Worm (Caenorhabditis elegans) whole organism, late embryonic: ENCODE results near the gene aipl-1.

ENCODE experiments used
- F13H6.1 ChIP-seq: sonication (generic microtip); optimal IDR thresholded peaks from 2 replicates; lab custom pipeline; 2016; ENCODE audit warnings: missing genetic modification characterization, missing compliant biosample characterization
- K02D7.2 ChIP-seq: sonication (generic microtip); optimal IDR thresholded peaks from 2 replicates; lab custom pipeline; 2017; ENCODE audit warnings: mild to moderate bottlenecking, missing genetic modification characterization, missing compliant biosample characterization
- T23F11.4 ChIP-seq: fragments of 200-800 bp; sonication (Bioruptor generic); optimal IDR thresholded peaks from 2 replicates; lab custom pipeline; 2018; ENCODE audit warnings: mild to moderate bottlenecking, missing genetic modification characterization, missing compliant biosample characterization
- Y22D7AL.16 ChIP-seq: sonication (generic microtip); optimal IDR thresholded peaks from 2 replicates; lab custom pipeline; 2016; ENCODE audit warnings: missing genetic modification characterization, missing compliant biosample characterization
- ahr-1 ChIP-seq: sonication (generic microtip); optimal IDR thresholded peaks from 2 replicates; lab custom pipeline; 2016; ENCODE audit warnings: missing genetic modification characterization, missing compliant biosample characterization
- ama-1 ChIP-seq: fragments of 150-350 bp; optimal IDR thresholded peaks from 2 replicates; lab custom pipeline; 2014
- ceh-14 ChIP-seq: sonication (generic microtip); optimal IDR thresholded peaks from 2 replicates; lab custom pipeline; 2016; ENCODE audit warnings: missing genotype, missing genetic modification characterization, missing compliant biosample characterization
- ceh-18 ChIP-seq: sonication (generic microtip); optimal IDR thresholded peaks from 2 replicates; lab custom pipeline; 2016; ENCODE audit warnings: missing genetic modification characterization, missing compliant biosample characterization
- ceh-22 ChIP-seq: sonication (generic microtip); optimal IDR thresholded peaks from 2 replicates; lab custom pipeline; 2017; ENCODE audit warnings: missing biosample characterization, missing genetic modification characterization
- ceh-31 ChIP-seq: sonication (generic microtip); optimal IDR thresholded peaks from 2 replicates; lab custom pipeline; 2016; ENCODE audit warnings: missing genetic modification characterization, missing compliant biosample characterization
- ceh-6 ChIP-seq: fragments of 200-800 bp; sonication (Bioruptor generic); optimal IDR thresholded peaks from 2 replicates; lab custom pipeline; 2018; ENCODE audit warnings: mild to moderate bottlenecking, missing genetic modification characterization, missing compliant biosample characterization
- ceh-9 ChIP-seq: sonication (generic microtip); optimal IDR thresholded peaks from 2 replicates; lab custom pipeline; 2016; ENCODE audit warnings: mild to moderate bottlenecking, missing genetic modification characterization, inconsistent platforms, missing compliant biosample characterization
- dmd-4 ChIP-seq: sonication (generic microtip); optimal IDR thresholded peaks from 2 replicates; lab custom pipeline; 2016; ENCODE audit warnings: borderline replicate concordance, missing genetic modification characterization, missing compliant biosample characterization
- elt-4 ChIP-seq: sonication (generic microtip); optimal IDR thresholded peaks from 2 replicates; lab custom pipeline; 2016; ENCODE audit warnings: missing genetic modification characterization, missing compliant biosample characterization
- eyg-1 ChIP-seq: sonication (generic microtip); optimal IDR thresholded peaks from 2 replicates; lab custom pipeline; 2016; ENCODE audit warnings: missing genotype, missing genetic modification characterization, missing compliant biosample characterization
- fkh-10 ChIP-seq: fragments of 150-350 bp; optimal IDR thresholded peaks from 2 replicates; lab custom pipeline; 2014; ENCODE audit warnings: missing biosample characterization, missing genetic modification reagents, missing genetic modification characterization
- fkh-6 ChIP-seq: sonication (generic microtip); optimal IDR thresholded peaks from 2 replicates; lab custom pipeline; 2016; ENCODE audit warnings: missing genetic modification characterization, missing compliant biosample characterization
- gmeb-2 ChIP-seq: sonication (generic microtip); optimal IDR thresholded peaks from 2 replicates; lab custom pipeline; 2016; ENCODE audit warnings: missing genetic modification characterization, inconsistent platforms, missing compliant biosample characterization
- hlh-13 ChIP-seq: fragments of 200-800 bp; sonication (Bioruptor generic); optimal IDR thresholded peaks from 2 replicates; lab custom pipeline; 2018; ENCODE audit warnings: mild to moderate bottlenecking, missing genetic modification characterization, missing compliant biosample characterization
- hlh-15 ChIP-seq: sonication (generic microtip); optimal IDR thresholded peaks from 2 replicates; lab custom pipeline; 2016; ENCODE audit warnings: missing genetic modification characterization, missing compliant biosample characterization
- hlh-30 ChIP-seq: sonication (generic microtip); optimal IDR thresholded peaks from 2 replicates; lab custom pipeline; 2017; ENCODE audit warnings: antibody characterized with exemption, missing genetic modification characterization, missing compliant biosample characterization; ENCODE audit not compliant: insufficient read depth
- hlh-8 ChIP-seq: sonication (generic microtip); optimal IDR thresholded peaks from 2 replicates; lab custom pipeline; 2016; ENCODE audit warnings: missing genotype, missing genetic modification characterization, missing compliant biosample characterization
- lim-6 ChIP-seq: sonication (generic microtip); optimal IDR thresholded peaks from 2 replicates; lab custom pipeline; 2016; ENCODE audit warnings: missing genetic modification characterization, missing compliant biosample characterization
- madf-2 ChIP-seq: sonication (generic microtip); optimal IDR thresholded peaks from 2 replicates; lab custom pipeline; 2017; ENCODE audit warnings: missing genetic modification characterization, missing compliant biosample characterization
- nhr-11 ChIP-seq: fragments of 150-350 bp; optimal IDR thresholded peaks from 2 replicates; lab custom pipeline; 2014; ENCODE audit warnings: missing biosample characterization, missing genetic modification characterization
- nhr-232 ChIP-seq: sonication (generic microtip); optimal IDR thresholded peaks from 2 replicates; lab custom pipeline; 2016; ENCODE audit warnings: missing genetic modification characterization, missing compliant biosample characterization
- pag-3 ChIP-seq: sonication (generic microtip); optimal IDR thresholded peaks from 2 replicates; lab custom pipeline; 2016; ENCODE audit warnings: missing compliant biosample characterization, missing genetic modification characterization, borderline replicate concordance
- pat-9 ChIP-seq: fragments of 200-800 bp; sonication (Bioruptor generic); optimal IDR thresholded peaks from 2 replicates; lab custom pipeline; 2018; ENCODE audit warnings: mild to moderate bottlenecking, missing genetic modification characterization, moderate library complexity, missing compliant biosample characterization
- pha-2 ChIP-seq: sonication (generic microtip); optimal IDR thresholded peaks from 2 replicates; lab custom pipeline; 2017; ENCODE audit warnings: mild to moderate bottlenecking, missing genetic modification characterization, missing compliant biosample characterization
- pha-4 ChIP-seq: fragments of 150-350 bp; optimal IDR thresholded peaks from 2 replicates; lab custom pipeline; 2018; ENCODE audit warnings: missing biosample characterization, missing genetic modification reagents, missing genetic modification characterization
- rnt-1 ChIP-seq: sonication (generic microtip); optimal IDR thresholded peaks from 2 replicates; lab custom pipeline; 2016; ENCODE audit warnings: missing genetic modification characterization, missing compliant biosample characterization
- tbx-7 ChIP-seq: sonication (generic microtip); optimal IDR thresholded peaks from 2 replicates; lab custom pipeline; 2016; ENCODE audit warnings: missing genotype, missing genetic modification characterization, missing compliant biosample characterization
- ttx-3 ChIP-seq: sonication (generic microtip); optimal IDR thresholded peaks from 2 replicates; lab custom pipeline; 2016; ENCODE audit warnings: missing genetic modification reagents, missing genetic modification characterization, missing compliant biosample characterization
- unc-3 ChIP-seq, 2 experiments: fragments of 200-800 bp in 1 of 2; sonication (Bioruptor generic) in 1 of 2; sonication (generic microtip) in 1 of 2; conservative IDR thresholded peaks in 1 of 2; optimal IDR thresholded peaks in 1 of 2; 2 replicates each; pipeline versions ENCODE4 v1.3.6 to Lab custom; 2016 to 2022; ENCODE audit warnings: missing compliant biosample characterization in 2 of 2, missing genetic modification characterization in 2 of 2, missing genetic modification reagents in 1 of 2
- unc-55 ChIP-seq: sonication (generic microtip); optimal IDR thresholded peaks from 2 replicates; lab custom pipeline; 2017; ENCODE audit warnings: missing biosample characterization, missing genetic modification reagents, missing genetic modification characterization
- unc-86 ChIP-seq: sonication (generic microtip); optimal IDR thresholded peaks from 2 replicates; lab custom pipeline; 2016; ENCODE audit warnings: missing genetic modification characterization, missing compliant biosample characterization
- zip-5 ChIP-seq: sonication (generic microtip); optimal IDR thresholded peaks from 2 replicates; lab custom pipeline; 2016; ENCODE audit warnings: missing genetic modification characterization, missing compliant biosample characterization
- ztf-16 ChIP-seq: sonication (generic microtip); optimal IDR thresholded peaks from 2 replicates; lab custom pipeline; 2017; ENCODE audit warnings: missing genetic modification characterization, missing compliant biosample characterization

Gene aipl-1

ce11 chrV:15179757-15180156, 43.2 kb upstream of the aipl-1 start, which contains the start of gene T09F5.10:
T09F5.10 (plus strand) TSS chrV:15180057.
- TF ChIP-seq nhr-232 (tag; lab: Kevin White, UChicago) (no peak), Y22D7AL.16 (no peak), rnt-1 (no peak), K02D7.2 (tag; lab: Kevin White, UChicago) (no peak), pha-4 (no peak), pag-3 (tag; lab: Kevin White, UChicago) (no peak), ttx-3 (tag; lab: Kevin White, UChicago) (no peak), T23F11.4 (GFP tag; lab: Kevin White, UChicago) (no peak)

- TF ChIP-seq pag-3 (tag; lab: Kevin White, UChicago), result no peak
- no peak for TF ChIP-seq unc-3 (GFP tag; conservative IDR thresholded peaks at IDR 0.05; lab: Robert Waterston, UW)
- TF ChIP-seq unc-3 (tag; optimal IDR thresholded peaks at IDR 0.05; lab: Kevin White, UChicago), result no peak
These were observed 38.9 kb upstream of the aipl-1 start, which contains the start of gene clec-47 for ce11 chrV:15175459-15175858. clec-47 (plus strand) TSS chrV:15175759.

ce11 chrV:15162697-15163096, 26.1 kb upstream of the aipl-1 start, which contains the start of gene srz-11:
srz-11 (plus strand) TSS chrV:15163082.
- TF ChIP-seq ahr-1 (no peak), nhr-11 (no peak)

ce11 chrV:15158691-15159090, 22.1 kb upstream of the aipl-1 start, which contains the start of gene str-45:
str-45 (plus strand) TSS chrV:15158991.
- no peak for TF ChIP-seq hlh-8 (tag; lab: Kevin White, UChicago)
- no peak for TF ChIP-seq hlh-13
- TF ChIP-seq ceh-14 (tag; lab: Kevin White, UChicago), result no peak
- no peak for TF ChIP-seq unc-55
- TF ChIP-seq F13H6.1 (tag; lab: Kevin White, UChicago), result no peak
- TF ChIP-seq pat-9 (tag; lab: Kevin White, UChicago), result no peak
- TF ChIP-seq madf-2, result no peak
- TF ChIP-seq ceh-22 (tag; lab: Kevin White, UChicago), result no peak
- no peak for TF ChIP-seq eyg-1

- no peak for TF ChIP-seq hlh-15 (tag; lab: Kevin White, UChicago)
- TF ChIP-seq lim-6 (tag; lab: Kevin White, UChicago), result no peak
These were observed 19.9 kb upstream of the aipl-1 start for ce11 chrV:15156504-15156903.

ce11 chrV:15153277-15153676, 16.7 kb upstream of the aipl-1 start, which contains the start of gene srh-55:
srh-55 (plus strand) TSS chrV:15153577.
- TF ChIP-seq ceh-6 (GFP tag; lab: Kevin White, UChicago) (no peak), ztf-16 (tag; lab: Kevin White, UChicago) (no peak), Y22D7AL.16 (no peak), ceh-18 (no peak), ama-1 (no peak), fkh-6 (no peak), dmd-4 (tag; lab: Kevin White, UChicago) (no peak), hlh-8 (tag; lab: Kevin White, UChicago) (no peak), hlh-30 (no peak), pha-4 (no peak), fkh-10 (GFP tag; lab: Kevin White, UChicago) (no peak), gmeb-2 (tag; lab: Kevin White, UChicago) (no peak), elt-4 (tag; lab: Kevin White, UChicago) (no peak), ceh-31 (tag; lab: Kevin White, UChicago) (no peak), ceh-9 (tag; lab: Kevin White, UChicago) (no peak), tbx-7 (no peak), pha-2 (tag; lab: Kevin White, UChicago) (no peak), rnt-1 (no peak), zip-5 (tag; lab: Kevin White, UChicago) (no peak), unc-86 (tag; lab: Kevin White, UChicago) (no peak)
